Fruit fly (Drosophila melanogaster) whole organism, embryonic: ENCODE data around the gene CRAT.
A peak's percentile ranks its signal among the peaks of the same experiment; 100 is the strongest.

Source experiments
- Antp ChIP-seq: fragments of 200-800 bp; sonication (Bioruptor generic); optimal IDR thresholded peaks from 3 replicates; lab custom pipeline; 2016; ENCODE audit warnings: missing biosample characterization, missing genetic modification characterization
- CG10366 ChIP-seq: fragments of 200-800 bp; sonication (Bioruptor generic); IDR thresholded peaks from 2 replicates; pipeline ENCODE4 v1.3.6; 2022; ENCODE audit warnings: missing biosample characterization, missing genetic modification characterization
- CG10431 ChIP-seq: fragments of 200-800 bp; sonication (Bioruptor generic); optimal IDR thresholded peaks from 3 replicates; lab custom pipeline; 2018; ENCODE audit warnings: missing biosample characterization, mild to moderate bottlenecking, missing genetic modification characterization
- CG10979 ChIP-seq: fragments of 200-800 bp; sonication (Bioruptor generic); optimal IDR thresholded peaks from 2 replicates; lab custom pipeline; 2018; ENCODE audit warnings: missing biosample characterization, mild to moderate bottlenecking, missing genetic modification characterization, moderate library complexity
- CG11093 ChIP-seq: fragments of 200-800 bp; sonication (Bioruptor generic); IDR thresholded peaks from 3 replicates; pipeline ENCODE4 v1.3.6; 2022; ENCODE audit warnings: missing biosample characterization, missing genetic modification characterization
- CG12071 ChIP-seq: fragments of 200-800 bp; sonication (Bioruptor generic); optimal IDR thresholded peaks from 3 replicates; lab custom pipeline; 2018; ENCODE audit warnings: missing biosample characterization, mild to moderate bottlenecking, missing genetic modification characterization
- CG12155 ChIP-seq: fragments of 200-800 bp; sonication (Bioruptor generic); optimal IDR thresholded peaks from 3 replicates; lab custom pipeline; 2016; ENCODE audit warnings: missing biosample characterization, missing genetic modification characterization
- CG14014 ChIP-seq: fragments of 200-800 bp; sonication (Bioruptor generic); IDR thresholded peaks from 2 replicates; pipeline ENCODE4 v1.3.6; 2022; ENCODE audit warnings: missing biosample characterization, missing genetic modification characterization
- CG15011 ChIP-seq: fragments of 200-800 bp; sonication (Bioruptor generic); optimal IDR thresholded peaks from 3 replicates; lab custom pipeline; 2018; ENCODE audit warnings: missing biosample characterization, mild to moderate bottlenecking, missing genetic modification characterization
- CG15696 ChIP-seq: fragments of 200-800 bp; sonication (Bioruptor generic); optimal IDR thresholded peaks from 2 replicates; lab custom pipeline; 2019; ENCODE audit warnings: missing biosample characterization, mild to moderate bottlenecking, missing genetic modification characterization, moderate library complexity
- CG16863 ChIP-seq: fragments of 200-800 bp; sonication (Bioruptor generic); optimal IDR thresholded peaks from 3 replicates; lab custom pipeline; 2016; ENCODE audit warnings: missing biosample characterization, missing genetic modification characterization
- CG18619 ChIP-seq: fragments of 200-800 bp; sonication (Bioruptor generic); optimal IDR thresholded peaks from 3 replicates; lab custom pipeline; 2017; ENCODE audit warnings: missing biosample characterization, mild to moderate bottlenecking, missing genetic modification characterization
- CG2712 ChIP-seq: fragments of 200-800 bp; optimal IDR thresholded peaks from 3 replicates; lab custom pipeline; 2019; ENCODE audit warnings: missing biosample characterization, mild to moderate bottlenecking, missing genetic modification characterization, moderate library complexity
- CG3281 ChIP-seq: fragments of 200-800 bp; sonication (Bioruptor generic); optimal IDR thresholded peaks from 3 replicates; lab custom pipeline; 2017; ENCODE audit warnings: missing biosample characterization, mild to moderate bottlenecking, missing genetic modification characterization
- CG34376 ChIP-seq: fragments of 200-800 bp; sonication (Bioruptor generic); optimal IDR thresholded peaks from 2 replicates; lab custom pipeline; 2018; ENCODE audit warnings: missing biosample characterization, mild to moderate bottlenecking, missing genetic modification characterization
- CG34422 ChIP-seq: fragments of 200-800 bp; sonication (Bioruptor generic); IDR thresholded peaks from 3 replicates; pipeline ENCODE4 v1.3.6; 2022; ENCODE audit warnings: missing biosample characterization, missing genetic modification characterization
- CG7786 ChIP-seq: fragments of 200-800 bp; sonication (Bioruptor generic); optimal IDR thresholded peaks from 2 replicates; lab custom pipeline; 2016; ENCODE audit warnings: missing biosample characterization, missing genetic modification characterization
- CG8281 ChIP-seq: fragments of 200-800 bp; sonication (Bioruptor generic); optimal IDR thresholded peaks from 2 replicates; lab custom pipeline; 2018; ENCODE audit warnings: missing biosample characterization, mild to moderate bottlenecking, missing genetic modification characterization, moderate library complexity
- CG9609 ChIP-seq: fragments of 200-800 bp; sonication (Bioruptor generic); optimal IDR thresholded peaks from 3 replicates; lab custom pipeline; 2016; ENCODE audit warnings: missing biosample characterization, missing genetic modification characterization
- CTCF ChIP-seq: fragments of 200-800 bp; sonication (Bioruptor generic); optimal IDR thresholded peaks from 2 replicates; lab custom pipeline; 2017; ENCODE audit warnings: missing biosample characterization, mild to moderate bottlenecking, missing genetic modification characterization, moderate library complexity
- Drgx ChIP-seq: fragments of 200-800 bp; sonication (Bioruptor generic); IDR thresholded peaks from 2 replicates; pipeline ENCODE4 v1.3.6; 2022; ENCODE audit warnings: missing biosample characterization, missing genetic modification characterization
- Fer1 ChIP-seq: fragments of 200-800 bp; sonication (Bioruptor generic); optimal IDR thresholded peaks from 2 replicates; lab custom pipeline; 2017; ENCODE audit warnings: missing biosample characterization, mild to moderate bottlenecking, missing genetic modification characterization
- Hand ChIP-seq: fragments of 200-800 bp; sonication (Bioruptor generic); optimal IDR thresholded peaks from 2 replicates; lab custom pipeline; 2017; ENCODE audit warnings: mild to moderate bottlenecking, missing biosample characterization, missing genetic modification reagents, missing genetic modification characterization
- Hmr ChIP-seq: fragments of 200-800 bp; sonication (Bioruptor generic); optimal IDR thresholded peaks from 3 replicates; lab custom pipeline; 2017; ENCODE audit warnings: mild to moderate bottlenecking, missing biosample characterization, missing genetic modification reagents, missing genetic modification characterization
- Mad ChIP-seq: fragments of 200-800 bp; sonication (Bioruptor generic); optimal IDR thresholded peaks from 2 replicates; lab custom pipeline; 2016; ENCODE audit warnings: missing biosample characterization, missing genetic modification characterization
- Mes4 ChIP-seq: fragments of 200-800 bp; sonication (Bioruptor generic); optimal IDR thresholded peaks from 2 replicates; lab custom pipeline; 2016; ENCODE audit warnings: missing biosample characterization, missing genetic modification characterization
- Myb ChIP-seq: fragments of 200-800 bp; sonication (Bioruptor generic); optimal IDR thresholded peaks from 2 replicates; lab custom pipeline; 2016; ENCODE audit warnings: missing biosample characterization, missing genetic modification characterization
- NC2α ChIP-seq: fragments of 200-800 bp; sonication (Bioruptor generic); optimal IDR thresholded peaks from 2 replicates; lab custom pipeline; 2016; ENCODE audit warnings: missing biosample characterization, missing genetic modification characterization
- NfI ChIP-seq: fragments of 200-800 bp; sonication (Bioruptor generic); optimal IDR thresholded peaks from 3 replicates; lab custom pipeline; 2018; ENCODE audit warnings: missing biosample characterization, mild to moderate bottlenecking, missing genetic modification characterization, moderate library complexity
- Oaz ChIP-seq: fragments of 200-800 bp; sonication (Bioruptor generic); IDR thresholded peaks from 2 replicates; pipeline ENCODE4 v1.3.6; 2022; ENCODE audit warnings: missing biosample characterization, missing genetic modification characterization
- PHDP ChIP-seq: fragments of 200-800 bp; sonication (Bioruptor generic); optimal IDR thresholded peaks from 3 replicates; lab custom pipeline; 2018; ENCODE audit warnings: missing biosample characterization, mild to moderate bottlenecking, missing genetic modification characterization, moderate library complexity
- Ravus ChIP-seq: fragments of 200-800 bp; sonication (Bioruptor generic); IDR thresholded peaks from 2 replicates; pipeline ENCODE4 v1.3.6; 2022; ENCODE audit warnings: missing biosample characterization, missing genetic modification characterization
- ara ChIP-seq: fragments of 200-800 bp; sonication (Bioruptor generic); IDR thresholded peaks from 2 replicates; pipeline ENCODE4 v1.3.6; 2022; ENCODE audit warnings: missing biosample characterization, missing genetic modification characterization
- ash1 ChIP-seq: fragments of 200-800 bp; sonication (Bioruptor generic); optimal IDR thresholded peaks from 2 replicates; lab custom pipeline; 2018; ENCODE audit warnings: missing biosample characterization, mild to moderate bottlenecking, missing genetic modification characterization
- az2 ChIP-seq: fragments of 200-800 bp; sonication (Bioruptor generic); optimal IDR thresholded peaks from 3 replicates; lab custom pipeline; 2016; ENCODE audit warnings: missing biosample characterization, missing genetic modification characterization
- bowl ChIP-seq: fragments of 200-800 bp; sonication (Bioruptor generic); IDR thresholded peaks from 2 replicates; pipeline ENCODE4 v1.3.6; 2022; ENCODE audit warnings: missing biosample characterization, missing genetic modification characterization
- bsh ChIP-seq, 2 experiments: fragments of 200-800 bp; sonication (Bioruptor generic); optimal IDR thresholded peaks; 2 replicates each; lab custom pipeline; 2017 to 2018; ENCODE audit warnings: mild to moderate bottlenecking in 2 of 2, missing biosample characterization in 2 of 2, missing genetic modification characterization in 2 of 2, moderate library complexity in 1 of 2
- crol ChIP-seq: fragments of 200-800 bp; sonication (Bioruptor generic); IDR thresholded peaks from 2 replicates; pipeline ENCODE4 v1.3.6; 2022; ENCODE audit warnings: missing biosample characterization, missing genetic modification characterization
- dimm ChIP-seq: fragments of 200-800 bp; sonication (Bioruptor generic); IDR thresholded peaks from 2 replicates; pipeline ENCODE4 v1.3.6; 2022; ENCODE audit warnings: missing biosample characterization, missing genetic modification characterization
- dmrt99B ChIP-seq: fragments of 200-800 bp; sonication (Bioruptor generic); optimal IDR thresholded peaks from 2 replicates; lab custom pipeline; 2018; ENCODE audit warnings: missing biosample characterization, mild to moderate bottlenecking, missing genetic modification characterization, moderate library complexity
- dpn ChIP-seq, 2 experiments: fragments of 200-800 bp; sonication (Bioruptor generic); optimal IDR thresholded peaks; 3 replicates each; lab custom pipeline; 2016; ENCODE audit warnings: missing biosample characterization in 2 of 2, missing genetic modification characterization in 2 of 2
- fd3F ChIP-seq: fragments of 200-800 bp; sonication (Bioruptor generic); optimal IDR thresholded peaks from 2 replicates; lab custom pipeline; 2018; ENCODE audit warnings: missing biosample characterization, mild to moderate bottlenecking, missing genetic modification characterization, moderate library complexity
- gsb ChIP-seq: fragments of 200-800 bp; sonication (Bioruptor generic); IDR thresholded peaks from 2 replicates; pipeline ENCODE4 v1.3.6; 2022; ENCODE audit warnings: missing biosample characterization, missing genetic modification characterization
- hth ChIP-seq: fragments of >200 bp; optimal IDR thresholded peaks from 2 replicates; lab custom pipeline; 2017; ENCODE audit warnings: inconsistent platforms
- lmd ChIP-seq: fragments of 200-800 bp; sonication (Bioruptor generic); IDR thresholded peaks from 2 replicates; pipeline ENCODE4 v1.3.6; 2022; ENCODE audit warnings: missing biosample characterization, missing genetic modification characterization
- lola ChIP-seq, 3 experiments: fragments of >200 bp in 2 of 3; fragments of 200-800 bp in 1 of 3; sonication (Bioruptor generic) in 1 of 3; optimal IDR thresholded peaks; 2 replicates each; lab custom pipeline; 2017 to 2019; ENCODE audit warnings: missing biosample characterization in 3 of 3, missing genetic modification characterization in 3 of 3, mild to moderate bottlenecking in 1 of 3, moderate library complexity in 1 of 3
- scrt ChIP-seq: fragments of 200-800 bp; sonication (Bioruptor generic); optimal IDR thresholded peaks from 2 replicates; lab custom pipeline; 2018; ENCODE audit warnings: missing biosample characterization, mild to moderate bottlenecking, missing genetic modification characterization, moderate library complexity
- sens-2 ChIP-seq: fragments of 200-800 bp; sonication (Bioruptor generic); IDR thresholded peaks from 2 replicates; pipeline ENCODE4 v1.3.6; 2022; ENCODE audit warnings: missing biosample characterization, missing genetic modification characterization
- slp2 ChIP-seq: fragments of 200-800 bp; sonication (Bioruptor generic); optimal IDR thresholded peaks from 2 replicates; lab custom pipeline; 2016; ENCODE audit warnings: missing biosample characterization, missing genetic modification characterization
- sna ChIP-seq: fragments of 200-800 bp; sonication (Bioruptor generic); IDR thresholded peaks from 2 replicates; pipeline ENCODE4 v1.3.6; 2022; ENCODE audit warnings: missing biosample characterization, missing genetic modification characterization; ENCODE audit not compliant: partially characterized antibody
- ttk ChIP-seq: fragments of 200-800 bp; sonication (Bioruptor generic); IDR thresholded peaks from 2 replicates; pipeline ENCODE4 v2.1.2; 2022; ENCODE audit warnings: missing biosample characterization, missing genetic modification characterization
- wdn ChIP-seq: fragments of 200-800 bp; sonication (Bioruptor generic); IDR thresholded peaks from 2 replicates; pipeline ENCODE4 v1.3.6; 2022; ENCODE audit warnings: missing biosample characterization, missing genetic modification characterization

CRAT gene

dm6 chr3R:6397611-6398092 lies 21.8 kb upstream of the CRAT start (continued):
- TF ChIP-seq gsb (GFP tag; lab: Robert Waterston, UW) (no peak), CG7786 (GFP tag; lab: Kevin White, UChicago) (peak; percentile 45), Mad (GFP tag; lab: Kevin White, UChicago) (no peak), CG34376 (GFP tag; lab: Kevin White, UChicago) (no peak), PHDP (no peak), CG3281 (peak; percentile 32), lmd (GFP tag; lab: Robert Waterston, UW) (peak; percentile 14; the same call in 1 of the 2 replicates), sens-2 (GFP tag; lab: Robert Waterston, UW) (no peak), bowl (GFP tag; lab: Robert Waterston, UW) (no peak), Hmr (GFP tag; lab: Kevin White, UChicago) (peak; percentile 19), CG12071 (GFP tag; lab: Kevin White, UChicago) (no peak), CG12155 (GFP tag; lab: Kevin White, UChicago) (no peak), slp2 (GFP tag; lab: Kevin White, UChicago) (no peak), ara (GFP tag; lab: Robert Waterston, UW) (no peak), Fer1 (no peak), ttk (no peak), CG34422 (GFP tag; lab: Robert Waterston, UW) (no peak), CG10366 (GFP tag; lab: Robert Waterston, UW) (peak; percentile 32; the same call in 1 of the 2 replicates), CG11093 (no peak), NC2α (GFP tag; lab: Kevin White, UChicago) (no peak), Antp (GFP tag; lab: Kevin White, UChicago) (no peak), CG15696 (tag; lab: Kevin White, UChicago) (no peak), CG8281 (tag; lab: Kevin White, UChicago) (no peak), fd3F (no peak), Oaz (GFP tag; lab: Robert Waterston, UW) (no peak), dmrt99B (peak; percentile 56), CG14014 (GFP tag; lab: Robert Waterston, UW) (no peak), CTCF (no peak), CG2712 (tag; lab: Kevin White, UChicago) (peak; percentile 24), Hand (no peak), ash1 (GFP tag; lab: Kevin White, UChicago) (no peak), hth (lab: Kevin White, UChicago) (no peak), az2 (GFP tag; lab: Kevin White, UChicago) (no peak), Drgx (no peak), CG10979 (peak; percentile 6), crol (GFP tag; lab: Robert Waterston, UW) (peak; percentile 52), lola (GFP tag; optimal IDR thresholded peaks at IDR 0.05; lab: Kevin White, UChicago) (no peak), Ravus (GFP tag; lab: Robert Waterston, UW) (no peak), bsh (GFP tag; optimal IDR thresholded peaks at IDR 0.05; lab: Kevin White, UChicago) (peak in 1 of 2 experiments; percentile 3), CG10431 (no peak), dpn (GFP tag; optimal IDR thresholded peaks at IDR 0.05; lab: Kevin White, UChicago) (no peak), CG16863 (GFP tag; lab: Kevin White, UChicago) (no peak), CG18619 (GFP tag; lab: Kevin White, UChicago) (no peak), dimm (GFP tag; lab: Robert Waterston, UW) (no peak), wdn (GFP tag; lab: Robert Waterston, UW) (no peak), CG15011 (GFP tag; lab: Kevin White, UChicago) (no peak), Mes4 (no peak), NfI (GFP tag; lab: Kevin White, UChicago) (peak; percentile 34), sna (no peak), Myb (no peak), CG9609 (peak; percentile 4), scrt (GFP tag; lab: Kevin White, UChicago) (peak; percentile 2)
